Fruit fly (Drosophila melanogaster) whole organism, adult: ENCODE data around the gene SPE.

ENCODE experiments used
- CG11617 ChIP-seq: fragments of 200-800 bp; sonication (Bioruptor generic); optimal IDR thresholded peaks from 2 replicates; lab custom pipeline; 2017; ENCODE audit warnings: mild to moderate bottlenecking, missing biosample characterization, missing genetic modification reagents, missing genetic modification characterization
- CG12768 ChIP-seq: fragments of 200-800 bp; sonication (Bioruptor generic); optimal IDR thresholded peaks from 2 replicates; lab custom pipeline; 2017; ENCODE audit warnings: missing biosample characterization, missing genetic modification characterization, mild to moderate bottlenecking, moderate library complexity, missing genetic modification reagents
- CG14711 ChIP-seq: fragments of 200-800 bp; sonication (Bioruptor generic); optimal IDR thresholded peaks from 2 replicates; lab custom pipeline; 2018; ENCODE audit warnings: missing biosample characterization, mild to moderate bottlenecking, missing genetic modification characterization, moderate library complexity
- CG1620 ChIP-seq: fragments of 200-800 bp; sonication (Bioruptor generic); optimal IDR thresholded peaks from 2 replicates; lab custom pipeline; 2016; ENCODE audit warnings: missing biosample characterization, missing genetic modification characterization
- CG33017 ChIP-seq: fragments of 200-800 bp; sonication (Bioruptor generic); optimal IDR thresholded peaks from 2 replicates; lab custom pipeline; 2018; ENCODE audit warnings: missing biosample characterization, mild to moderate bottlenecking, missing genetic modification characterization, moderate library complexity
- CG5204 ChIP-seq: fragments of 200-800 bp; sonication (Bioruptor generic); optimal IDR thresholded peaks from 2 replicates; lab custom pipeline; 2016; ENCODE audit warnings: missing biosample characterization, missing genetic modification characterization
- CG7045 ChIP-seq: fragments of 200-800 bp; sonication (Bioruptor generic); optimal IDR thresholded peaks from 2 replicates; lab custom pipeline; 2017; ENCODE audit warnings: missing biosample characterization, mild to moderate bottlenecking, missing genetic modification characterization
- CG7101 ChIP-seq: fragments of 200-800 bp; sonication (Bioruptor generic); optimal IDR thresholded peaks from 2 replicates; lab custom pipeline; 2018; ENCODE audit warnings: missing biosample characterization, mild to moderate bottlenecking, missing genetic modification characterization, moderate library complexity
- Clk ChIP-seq: fragments of 200-800 bp; sonication (Bioruptor generic); optimal IDR thresholded peaks from 2 replicates; lab custom pipeline; 2017; ENCODE audit warnings: missing biosample characterization, missing genetic modification characterization
- Crg-1 ChIP-seq: fragments of 200-800 bp; sonication (Bioruptor generic); optimal IDR thresholded peaks from 2 replicates; lab custom pipeline; 2016; ENCODE audit warnings: missing biosample characterization, missing genetic modification characterization
- Hr96 ChIP-seq: fragments of 200-800 bp; sonication (Bioruptor generic); optimal IDR thresholded peaks from 2 replicates; lab custom pipeline; 2016; ENCODE audit warnings: missing biosample characterization, missing genetic modification characterization
- Mnt ChIP-seq: fragments of 200-800 bp; sonication (Bioruptor generic); optimal IDR thresholded peaks from 2 replicates; lab custom pipeline; 2016; ENCODE audit warnings: missing biosample characterization, mild to moderate bottlenecking, missing genetic modification characterization
- bab1 ChIP-seq: fragments of 200-800 bp; sonication (Bioruptor generic); optimal IDR thresholded peaks from 3 replicates; lab custom pipeline; 2019; ENCODE audit warnings: missing biosample characterization, mild to moderate bottlenecking, missing genetic modification characterization, moderate library complexity
- cic ChIP-seq: fragments of 200-800 bp; sonication (Bioruptor generic); optimal IDR thresholded peaks from 2 replicates; lab custom pipeline; 2017; ENCODE audit warnings: missing biosample characterization, mild to moderate bottlenecking, missing genetic modification characterization, moderate library complexity
- cnc ChIP-seq, 2 experiments: fragments of >200 bp; optimal IDR thresholded peaks; 2 replicates each; lab custom pipeline; 2017
- kay ChIP-seq: fragments of 200-800 bp; sonication (Bioruptor generic); peaks from one replicate; lab custom pipeline; 2016; ENCODE audit warnings: missing biosample characterization, missing genetic modification characterization, borderline replicate concordance
- ovo ChIP-seq: fragments of 200-800 bp; sonication (Bioruptor generic); optimal IDR thresholded peaks from 2 replicates; lab custom pipeline; 2016; ENCODE audit warnings: missing biosample characterization, missing genetic modification characterization
- pad ChIP-seq: fragments of 200-800 bp; sonication (Bioruptor generic); optimal IDR thresholded peaks from 3 replicates; lab custom pipeline; 2017; ENCODE audit warnings: missing biosample characterization, missing genetic modification characterization, mild to moderate bottlenecking, moderate library complexity, missing genetic modification reagents
- tj ChIP-seq: fragments of 200-800 bp; sonication (Bioruptor generic); optimal IDR thresholded peaks from 3 replicates; lab custom pipeline; 2017; ENCODE audit warnings: missing biosample characterization, mild to moderate bottlenecking, missing genetic modification characterization, moderate library complexity
- toe ChIP-seq: fragments of 200-800 bp; sonication (Bioruptor generic); optimal IDR thresholded peaks from 2 replicates; lab custom pipeline; 2016; ENCODE audit warnings: missing biosample characterization, missing genetic modification characterization

SPE gene

dm6 chr3R:23673084-23673483 is 13.0 kb upstream of the SPE start:
- TF ChIP-seq cic (GFP tag; lab: Kevin White, UChicago) (no peak), CG14711 (tag; lab: Kevin White, UChicago) (no peak), tj (no peak), CG7045 (GFP tag; lab: Kevin White, UChicago) (no peak), Hr96 (GFP tag; lab: Kevin White, UChicago) (no peak), bab1 (GFP tag; lab: Kevin White, UChicago) (no peak), Mnt (GFP tag; lab: Kevin White, UChicago) (no peak)

dm6 chr3R:23674369-23674768 is 11.7 kb upstream of the SPE start:
- no peak for TF ChIP-seq CG7045 (GFP tag; lab: Kevin White, UChicago)
- no peak for TF ChIP-seq CG33017 (tag; lab: Kevin White, UChicago)
- no peak for TF ChIP-seq cic (GFP tag; lab: Kevin White, UChicago)
- TF ChIP-seq bab1 (GFP tag; lab: Kevin White, UChicago), result no peak
- TF ChIP-seq toe (GFP tag; lab: Kevin White, UChicago), result no peak
- TF ChIP-seq ovo (GFP tag; lab: Kevin White, UChicago), result no peak
- no peak for TF ChIP-seq cnc (optimal IDR thresholded peaks at IDR 0.05; lab: Kevin White, UChicago)
- no peak for TF ChIP-seq CG5204 (GFP tag; lab: Kevin White, UChicago)
- no peak for TF ChIP-seq kay (GFP tag; lab: Kevin White, UChicago)
- TF ChIP-seq CG14711 (tag; lab: Kevin White, UChicago), result no peak
- TF ChIP-seq Hr96 (GFP tag; lab: Kevin White, UChicago), result no peak
- no peak for TF ChIP-seq CG11617
- TF ChIP-seq CG12768 (GFP tag; lab: Kevin White, UChicago), result no peak
- TF ChIP-seq Clk, result no peak

- no peak for TF ChIP-seq cnc (optimal IDR thresholded peaks at IDR 0.05; lab: Kevin White, UChicago)
- peak; percentile 9 for TF ChIP-seq kay (GFP tag; lab: Kevin White, UChicago)
These were observed 10.4 kb upstream of the SPE start for dm6 chr3R:23675646-23676045.

- no peak for TF ChIP-seq Hr96 (GFP tag; lab: Kevin White, UChicago)
- TF ChIP-seq kay (GFP tag; lab: Kevin White, UChicago), result no peak
- no peak for TF ChIP-seq Clk
- no peak for TF ChIP-seq CG12768 (GFP tag; lab: Kevin White, UChicago)
- TF ChIP-seq pad, result no peak
- TF ChIP-seq CG14711 (tag; lab: Kevin White, UChicago), result no peak
- TF ChIP-seq CG11617, result no peak
- no peak for TF ChIP-seq CG7101 (tag; lab: Kevin White, UChicago)
- TF ChIP-seq cnc (optimal IDR thresholded peaks at IDR 0.05; lab: Kevin White, UChicago), result no peak
These were observed 9.0 kb upstream of the SPE start, which contains the start of gene GILT3 for dm6 chr3R:23677058-23677457. TSS of gene GILT3 (plus strand) at chr3R:23677358.

- TF ChIP-seq Clk (peak; percentile 84), Crg-1 (GFP tag; lab: Kevin White, UChicago) (peak; percentile 79), Hr96 (GFP tag; lab: Kevin White, UChicago) (peak; percentile 79), CG12768 (GFP tag; lab: Kevin White, UChicago) (peak; percentile 97), ovo (GFP tag; lab: Kevin White, UChicago) (peak; percentile 85), tj (peak; percentile 94), pad (peak; percentile 94), CG33017 (tag; lab: Kevin White, UChicago) (peak; percentile 89), cnc (optimal IDR thresholded peaks at IDR 0.05; lab: Kevin White, UChicago) (no peak), CG7045 (GFP tag; lab: Kevin White, UChicago) (peak; percentile 95), CG7101 (tag; lab: Kevin White, UChicago) (peak; percentile 93), CG14711 (tag; lab: Kevin White, UChicago) (peak; percentile 90), CG5204 (GFP tag; lab: Kevin White, UChicago) (peak; percentile 85), bab1 (GFP tag; lab: Kevin White, UChicago) (peak; percentile 97), CG1620 (GFP tag; lab: Kevin White, UChicago) (peak; percentile 89), toe (GFP tag; lab: Kevin White, UChicago) (peak; percentile 81), kay (GFP tag; lab: Kevin White, UChicago) (peak; percentile 95), cic (GFP tag; lab: Kevin White, UChicago) (peak; percentile 82), Mnt (GFP tag; lab: Kevin White, UChicago) (peak; percentile 77), CG11617 (peak; percentile 95)
These were observed 7.5 kb upstream of the SPE start, which contains the start of gene GILT2 for dm6 chr3R:23678349-23679193. TSS of gene GILT2 (plus strand) at chr3R:23678895.

- peak; percentile 55 for TF ChIP-seq CG1620 (GFP tag; lab: Kevin White, UChicago)
- no peak for TF ChIP-seq pad
- peak; percentile 23 for TF ChIP-seq Crg-1 (GFP tag; lab: Kevin White, UChicago)
- peak; percentile 51 for TF ChIP-seq bab1 (GFP tag; lab: Kevin White, UChicago)
- no peak for TF ChIP-seq cnc (optimal IDR thresholded peaks at IDR 0.05; lab: Kevin White, UChicago)
- peak; percentile 0 for TF ChIP-seq ovo (GFP tag; lab: Kevin White, UChicago)
- peak; percentile 94 for TF ChIP-seq Mnt (GFP tag; lab: Kevin White, UChicago)
- no peak for TF ChIP-seq CG12768 (GFP tag; lab: Kevin White, UChicago)
These were observed 6.1 kb upstream of the SPE start, which contains the start of gene eIF3d1 for dm6 chr3R:23679911-23680336. TSS of gene eIF3d1 (plus strand) at chr3R:23680039.
